Worm (Caenorhabditis elegans) whole organism, late embryonic: ENCODE data around the gene Y60A3A.25.

ENCODE experiments used
- F13H6.1 ChIP-seq: sonication (generic microtip); optimal IDR thresholded peaks from 2 replicates; lab custom pipeline; 2016; ENCODE audit warnings: missing genetic modification characterization, missing compliant biosample characterization
- K02D7.2 ChIP-seq: sonication (generic microtip); optimal IDR thresholded peaks from 2 replicates; lab custom pipeline; 2017; ENCODE audit warnings: mild to moderate bottlenecking, missing genetic modification characterization, missing compliant biosample characterization
- K09A11.1 ChIP-seq: sonication (generic microtip); optimal IDR thresholded peaks from 2 replicates; lab custom pipeline; 2017; ENCODE audit warnings: antibody characterized with exemption, mild to moderate bottlenecking, missing genetic modification characterization, missing compliant biosample characterization; ENCODE audit not compliant: insufficient read depth
- T23F11.4 ChIP-seq: fragments of 200-800 bp; sonication (Bioruptor generic); optimal IDR thresholded peaks from 2 replicates; lab custom pipeline; 2018; ENCODE audit warnings: mild to moderate bottlenecking, missing genetic modification characterization, missing compliant biosample characterization
- Y22D7AL.16 ChIP-seq: sonication (generic microtip); optimal IDR thresholded peaks from 2 replicates; lab custom pipeline; 2016; ENCODE audit warnings: missing genetic modification characterization, missing compliant biosample characterization
- ama-1 ChIP-seq: fragments of 150-350 bp; optimal IDR thresholded peaks from 2 replicates; lab custom pipeline; 2014
- ceh-14 ChIP-seq: sonication (generic microtip); optimal IDR thresholded peaks from 2 replicates; lab custom pipeline; 2016; ENCODE audit warnings: missing genotype, missing genetic modification characterization, missing compliant biosample characterization
- ceh-2 ChIP-seq: sonication (generic microtip); optimal IDR thresholded peaks from 2 replicates; lab custom pipeline; 2016; ENCODE audit warnings: missing genotype, missing genetic modification characterization, missing compliant biosample characterization
- ceh-22 ChIP-seq: sonication (generic microtip); optimal IDR thresholded peaks from 2 replicates; lab custom pipeline; 2017; ENCODE audit warnings: missing biosample characterization, missing genetic modification characterization
- ceh-24 ChIP-seq: sonication (generic microtip); optimal IDR thresholded peaks from 2 replicates; lab custom pipeline; 2016; ENCODE audit warnings: mild to moderate bottlenecking, missing genetic modification characterization, missing compliant biosample characterization
- ceh-30 ChIP-seq: fragments of 150-350 bp; optimal IDR thresholded peaks from 2 replicates; lab custom pipeline; 2014; ENCODE audit warnings: missing biosample characterization, missing genetic modification characterization
- ceh-34 ChIP-seq: sonication (generic microtip); optimal IDR thresholded peaks from 2 replicates; lab custom pipeline; 2016; ENCODE audit warnings: mild to moderate bottlenecking, missing genetic modification characterization, missing compliant biosample characterization
- ceh-45 ChIP-seq: fragments of 200-800 bp; sonication (Bioruptor generic); IDR thresholded peaks from 2 replicates; pipeline ENCODE4 v1.3.6; 2022; ENCODE audit warnings: missing genetic modification reagents, missing genetic modification characterization, missing compliant biosample characterization
- ceh-48 ChIP-seq: sonication (generic microtip); optimal IDR thresholded peaks from 2 replicates; lab custom pipeline; 2016; ENCODE audit warnings: missing genetic modification characterization, inconsistent platforms, missing compliant biosample characterization
- ceh-6 ChIP-seq: fragments of 200-800 bp; sonication (Bioruptor generic); optimal IDR thresholded peaks from 2 replicates; lab custom pipeline; 2018; ENCODE audit warnings: mild to moderate bottlenecking, missing genetic modification characterization, missing compliant biosample characterization
- dve-1 ChIP-seq: sonication (generic microtip); optimal IDR thresholded peaks from 2 replicates; lab custom pipeline; 2017; ENCODE audit warnings: antibody characterized with exemption, mild to moderate bottlenecking, missing genetic modification characterization, missing compliant biosample characterization
- elt-2 ChIP-seq: sonication (generic microtip); optimal IDR thresholded peaks from 2 replicates; lab custom pipeline; 2016; ENCODE audit warnings: missing genetic modification reagents, missing genetic modification characterization, missing compliant biosample characterization
- elt-4 ChIP-seq: sonication (generic microtip); optimal IDR thresholded peaks from 2 replicates; lab custom pipeline; 2016; ENCODE audit warnings: missing genetic modification characterization, missing compliant biosample characterization
- ets-4 ChIP-seq: sonication (generic microtip); optimal IDR thresholded peaks from 2 replicates; lab custom pipeline; 2016; ENCODE audit warnings: missing genetic modification characterization, missing compliant biosample characterization
- eyg-1 ChIP-seq: sonication (generic microtip); optimal IDR thresholded peaks from 2 replicates; lab custom pipeline; 2016; ENCODE audit warnings: missing genotype, missing genetic modification characterization, missing compliant biosample characterization
- fax-1 ChIP-seq: sonication (generic microtip); optimal IDR thresholded peaks from 2 replicates; lab custom pipeline; 2016; ENCODE audit warnings: missing genotype, missing genetic modification characterization, missing compliant biosample characterization
- fkh-10 ChIP-seq: fragments of 150-350 bp; optimal IDR thresholded peaks from 2 replicates; lab custom pipeline; 2014; ENCODE audit warnings: missing biosample characterization, missing genetic modification reagents, missing genetic modification characterization
- fkh-6 ChIP-seq: sonication (generic microtip); optimal IDR thresholded peaks from 2 replicates; lab custom pipeline; 2016; ENCODE audit warnings: missing genetic modification characterization, missing compliant biosample characterization
- gmeb-2 ChIP-seq: sonication (generic microtip); optimal IDR thresholded peaks from 2 replicates; lab custom pipeline; 2016; ENCODE audit warnings: missing genetic modification characterization, inconsistent platforms, missing compliant biosample characterization
- hlh-13 ChIP-seq: fragments of 200-800 bp; sonication (Bioruptor generic); optimal IDR thresholded peaks from 2 replicates; lab custom pipeline; 2018; ENCODE audit warnings: mild to moderate bottlenecking, missing genetic modification characterization, missing compliant biosample characterization
- madf-2 ChIP-seq: sonication (generic microtip); optimal IDR thresholded peaks from 2 replicates; lab custom pipeline; 2017; ENCODE audit warnings: missing genetic modification characterization, missing compliant biosample characterization
- nfya-1 ChIP-seq: sonication (generic microtip); optimal IDR thresholded peaks from 2 replicates; lab custom pipeline; 2017; ENCODE audit warnings: missing genetic modification characterization, mild to moderate bottlenecking, missing compliant biosample characterization, antibody characterized with exemption, moderate library complexity
- nhr-11 ChIP-seq: fragments of 150-350 bp; optimal IDR thresholded peaks from 2 replicates; lab custom pipeline; 2014; ENCODE audit warnings: missing biosample characterization, missing genetic modification characterization
- nhr-232 ChIP-seq: sonication (generic microtip); optimal IDR thresholded peaks from 2 replicates; lab custom pipeline; 2016; ENCODE audit warnings: missing genetic modification characterization, missing compliant biosample characterization
- odd-2 ChIP-seq: sonication (generic microtip); optimal IDR thresholded peaks from 2 replicates; lab custom pipeline; 2017; ENCODE audit warnings: antibody characterized with exemption, mild to moderate bottlenecking, missing genetic modification characterization, missing compliant biosample characterization
- pag-3 ChIP-seq: sonication (generic microtip); optimal IDR thresholded peaks from 2 replicates; lab custom pipeline; 2016; ENCODE audit warnings: missing compliant biosample characterization, missing genetic modification characterization, borderline replicate concordance
- pat-9 ChIP-seq: fragments of 200-800 bp; sonication (Bioruptor generic); optimal IDR thresholded peaks from 2 replicates; lab custom pipeline; 2018; ENCODE audit warnings: mild to moderate bottlenecking, missing genetic modification characterization, moderate library complexity, missing compliant biosample characterization
- pax-1 ChIP-seq: fragments of 150-350 bp; optimal IDR thresholded peaks from 2 replicates; lab custom pipeline; 2014; ENCODE audit warnings: missing biosample characterization, missing genetic modification characterization
- rnt-1 ChIP-seq: sonication (generic microtip); optimal IDR thresholded peaks from 2 replicates; lab custom pipeline; 2016; ENCODE audit warnings: missing genetic modification characterization, missing compliant biosample characterization
- sdc-2 ChIP-seq: sonication (generic microtip); optimal IDR thresholded peaks from 2 replicates; lab custom pipeline; 2016; ENCODE audit warnings: missing genotype, missing genetic modification characterization, missing compliant biosample characterization
- syd-9 ChIP-seq: sonication (generic microtip); optimal IDR thresholded peaks from 2 replicates; lab custom pipeline; 2016; ENCODE audit warnings: mild to moderate bottlenecking, missing genetic modification characterization, moderate library complexity, missing compliant biosample characterization
- tbx-2 ChIP-seq: sonication (generic microtip); optimal IDR thresholded peaks from 2 replicates; lab custom pipeline; 2016; ENCODE audit warnings: missing genetic modification characterization, missing compliant biosample characterization
- ttx-3 ChIP-seq: sonication (generic microtip); optimal IDR thresholded peaks from 2 replicates; lab custom pipeline; 2016; ENCODE audit warnings: missing genetic modification reagents, missing genetic modification characterization, missing compliant biosample characterization
- unc-55 ChIP-seq: sonication (generic microtip); optimal IDR thresholded peaks from 2 replicates; lab custom pipeline; 2017; ENCODE audit warnings: missing biosample characterization, missing genetic modification reagents, missing genetic modification characterization
- unc-86 ChIP-seq: sonication (generic microtip); optimal IDR thresholded peaks from 2 replicates; lab custom pipeline; 2016; ENCODE audit warnings: missing genetic modification characterization, missing compliant biosample characterization
- zip-5 ChIP-seq: sonication (generic microtip); optimal IDR thresholded peaks from 2 replicates; lab custom pipeline; 2016; ENCODE audit warnings: missing genetic modification characterization, missing compliant biosample characterization

The Y60A3A.25 gene

ce11 chrV:19986788-19987187 lies 7.2 kb downstream of the Y60A3A.25 start:
- TF ChIP-seq ceh-45 (no peak), ceh-48 (tag; lab: Kevin White, UChicago) (no peak), hlh-13 (GFP tag; lab: Kevin White, UChicago) (no peak), odd-2 (no peak), ceh-6 (no peak), nhr-232 (tag; lab: Kevin White, UChicago) (no peak), ceh-2 (tag; lab: Kevin White, UChicago) (no peak), dve-1 (tag; lab: Kevin White, UChicago) (no peak), syd-9 (tag; lab: Kevin White, UChicago) (no peak), pat-9 (no peak), sdc-2 (tag; lab: Kevin White, UChicago) (no peak), K02D7.2 (tag; lab: Kevin White, UChicago) (no peak), ceh-14 (tag; lab: Kevin White, UChicago) (no peak), nhr-11 (tag; lab: Kevin White, UChicago) (no peak), elt-2 (no peak), T23F11.4 (GFP tag; lab: Kevin White, UChicago) (no peak), rnt-1 (tag; lab: Kevin White, UChicago) (no peak), elt-4 (tag; lab: Kevin White, UChicago) (no peak)
- TF ChIP-seq, all 69 proteins: peak for 0

- TF ChIP-seq unc-55 (no peak), ttx-3 (tag; lab: Kevin White, UChicago) (no peak), unc-86 (tag; lab: Kevin White, UChicago) (no peak), eyg-1 (tag; lab: Kevin White, UChicago) (no peak), hlh-13 (GFP tag; lab: Kevin White, UChicago) (no peak), T23F11.4 (GFP tag; lab: Kevin White, UChicago) (no peak), pax-1 (no peak), fkh-6 (tag; lab: Kevin White, UChicago) (no peak), ceh-34 (tag; lab: Kevin White, UChicago) (no peak)
Observed at ce11 chrV:19986213-19986612, 7.8 kb downstream of the Y60A3A.25 start, which contains the start of gene clec-260. TSS of gene clec-260 (minus strand) at chrV:19986313.

ce11 chrV:19981832-19982462 lies 12.0 kb downstream of the Y60A3A.25 start, which contains the start of gene Y60A3A.24:
TSS of gene Y60A3A.24 (minus strand) at chrV:19981882.
- TF ChIP-seq ama-1 (lab: Kevin White, UChicago) (no peak), madf-2 (no peak), F13H6.1 (tag; lab: Kevin White, UChicago) (no peak), elt-2 (peak; percentile 70), nfya-1 (tag; lab: Kevin White, UChicago) (no peak), unc-86 (tag; lab: Kevin White, UChicago) (no peak)
- TF ChIP-seq, all 69 proteins: peak for 1

ce11 chrV:19978220-19978619 lies 15.8 kb downstream of the Y60A3A.25 start, which contains the start of gene srh-183:
TSS of gene srh-183 (minus strand) at chrV:19978320.
- TF ChIP-seq ceh-24 (tag; lab: Kevin White, UChicago): no peak
- TF ChIP-seq ceh-14 (tag; lab: Kevin White, UChicago): no peak
- TF ChIP-seq ceh-30: no peak
- no peak for TF ChIP-seq zip-5 (tag; lab: Kevin White, UChicago)
- no peak for TF ChIP-seq tbx-2 (tag; lab: Kevin White, UChicago)
- TF ChIP-seq unc-86 (tag; lab: Kevin White, UChicago): no peak
- no peak for TF ChIP-seq ceh-6
- TF ChIP-seq fkh-10 (GFP tag; lab: Kevin White, UChicago): no peak
- no peak for TF ChIP-seq ceh-22
- no peak for TF ChIP-seq hlh-13 (GFP tag; lab: Kevin White, UChicago)
- no peak for TF ChIP-seq fkh-6 (tag; lab: Kevin White, UChicago)
- no peak for TF ChIP-seq Y22D7AL.16 (tag; lab: Kevin White, UChicago)
- TF ChIP-seq pag-3 (tag; lab: Kevin White, UChicago): no peak
- no peak for TF ChIP-seq ets-4 (tag; lab: Kevin White, UChicago)
- no peak for TF ChIP-seq gmeb-2 (tag; lab: Kevin White, UChicago)
- TF ChIP-seq ceh-48 (tag; lab: Kevin White, UChicago): no peak
- TF ChIP-seq fax-1 (tag; lab: Kevin White, UChicago): no peak
- no peak for TF ChIP-seq odd-2
- TF ChIP-seq K09A11.1 (tag; lab: Kevin White, UChicago): no peak
- no peak for TF ChIP-seq eyg-1 (tag; lab: Kevin White, UChicago)
